Worm (Caenorhabditis elegans) whole organism, early embryonic: ENCODE measurements around the gene smcr-8.
"Not testable (repeated sequence)": the region's sequence is repeated elsewhere in the genome, so short reads cannot be mapped to it uniquely, and the experiment has no call there.

ENCODE experiments used
- B0310.2 ChIP-seq: sonication (generic microtip); optimal IDR thresholded peaks from 2 replicates; lab custom pipeline; 2016; ENCODE audit warnings: mild to moderate bottlenecking, missing genetic modification characterization, missing compliant biosample characterization
- F13C5.2 ChIP-seq: sonication (generic microtip); optimal IDR thresholded peaks from 2 replicates; lab custom pipeline; 2017; ENCODE audit warnings: mild to moderate bottlenecking, missing genetic modification characterization, inconsistent platforms, missing compliant biosample characterization
- aly-1 ChIP-seq: sonication (generic microtip); optimal IDR thresholded peaks from 2 replicates; lab custom pipeline; 2016; ENCODE audit warnings: missing genetic modification characterization, missing compliant biosample characterization
- ama-1 ChIP-seq: fragments of 150-350 bp; optimal IDR thresholded peaks from 2 replicates; lab custom pipeline; 2014
- ceh-13 ChIP-seq: fragments of 200-800 bp; sonication (Bioruptor generic); optimal IDR thresholded peaks from 2 replicates; lab custom pipeline; 2018; ENCODE audit warnings: mild to moderate bottlenecking, missing genetic modification characterization, missing compliant biosample characterization
- ceh-36 ChIP-seq: sonication (generic microtip); optimal IDR thresholded peaks from 2 replicates; lab custom pipeline; 2016; ENCODE audit warnings: missing genetic modification characterization, inconsistent platforms, missing compliant biosample characterization
- ets-7 ChIP-seq: sonication (generic microtip); optimal IDR thresholded peaks from 2 replicates; lab custom pipeline; 2016; ENCODE audit warnings: missing genotype, missing genetic modification characterization, missing compliant biosample characterization
- flt-1 ChIP-seq: fragments of 200-800 bp; sonication (Bioruptor generic); IDR thresholded peaks from 2 replicates; pipeline ENCODE4 v1.3.6; 2022; ENCODE audit warnings: missing genetic modification characterization, missing compliant biosample characterization
- hmbx-1 ChIP-seq: sonication (generic microtip); optimal IDR thresholded peaks from 2 replicates; lab custom pipeline; 2016; ENCODE audit warnings: mild to moderate bottlenecking, missing genetic modification characterization, missing compliant biosample characterization
- hmg-4 ChIP-seq: fragments of 200-800 bp; sonication (Bioruptor generic); optimal IDR thresholded peaks from 2 replicates; lab custom pipeline; 2018; ENCODE audit warnings: mild to moderate bottlenecking, missing genetic modification characterization, missing compliant biosample characterization
- hnd-1 ChIP-seq: sonication (generic microtip); optimal IDR thresholded peaks from 2 replicates; lab custom pipeline; 2016; ENCODE audit warnings: missing genetic modification characterization, missing compliant biosample characterization
- pes-1 ChIP-seq: fragments of 200-800 bp; sonication (Bioruptor generic); IDR thresholded peaks from 2 replicates; pipeline ENCODE4 v1.3.6; 2022; ENCODE audit warnings: missing genetic modification reagents, missing genetic modification characterization, missing compliant biosample characterization
- scrt-1 ChIP-seq: fragments of 200-800 bp; sonication (Bioruptor generic); IDR thresholded peaks from 2 replicates; pipeline ENCODE4 v1.3.6; 2022; ENCODE audit warnings: missing genetic modification characterization, missing compliant biosample characterization
- sea-1 ChIP-seq: fragments of 200-800 bp; sonication (Bioruptor generic); conservative IDR thresholded peaks from 2 replicates; pipeline ENCODE4 v1.3.6; 2022; ENCODE audit warnings: missing genetic modification characterization, missing compliant biosample characterization
- tbx-11 ChIP-seq: fragments of 200-800 bp; sonication (Bioruptor generic); IDR thresholded peaks from 2 replicates; pipeline ENCODE4 v1.3.6; 2022; ENCODE audit warnings: missing genetic modification characterization, missing compliant biosample characterization
- tbx-37 ChIP-seq: fragments of 200-800 bp; sonication (Bioruptor generic); conservative IDR thresholded peaks from 2 replicates; pipeline ENCODE4 v1.3.6; 2022; ENCODE audit warnings: missing genetic modification reagents, missing genetic modification characterization, missing compliant biosample characterization
- tra-4 ChIP-seq: sonication (generic microtip); optimal IDR thresholded peaks from 2 replicates; lab custom pipeline; 2017; ENCODE audit warnings: missing genetic modification characterization, missing compliant biosample characterization

The smcr-8 gene

ce11 chrIII:4961281-4961680 lies 37.9 kb upstream of the smcr-8 start:
- TF ChIP-seq tra-4 (no peak), flt-1 (GFP tag; lab: Robert Waterston, UW) (no peak), ceh-36 (no peak), sea-1 (GFP tag; lab: Robert Waterston, UW) (no peak), ets-7 (no peak), tbx-37 (GFP tag; lab: Robert Waterston, UW) (no peak), hmg-4 (GFP tag; lab: Kevin White, UChicago) (no peak)

DNA sequence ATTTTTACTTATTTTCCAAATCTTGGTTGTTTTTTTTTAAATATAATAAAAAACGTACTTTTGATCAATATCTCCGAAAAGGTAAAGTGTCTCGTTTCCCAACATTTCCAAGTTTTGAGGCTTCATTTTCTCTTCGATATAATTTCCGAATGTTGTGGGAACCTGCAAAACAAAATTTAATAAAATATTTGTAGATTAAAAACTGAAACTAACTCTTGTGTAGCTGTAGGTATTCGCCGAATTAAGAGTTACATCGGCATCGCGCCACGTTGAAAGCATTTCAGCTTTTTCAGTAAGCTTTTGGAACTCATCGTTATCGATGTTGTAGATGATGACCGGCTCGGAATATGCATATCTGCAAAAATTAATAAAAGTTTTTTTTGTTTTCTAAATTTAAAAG lies 36.8 kb upstream of the smcr-8 start, which contains the start of gene vps-22:
TSS of gene vps-22 (minus strand) at position 101 of the 400 bp plus-strand sequence.
- no peak for TF ChIP-seq ceh-13 (GFP tag; lab: Kevin White, UChicago)
- no peak for TF ChIP-seq F13C5.2 (tag; lab: Kevin White, UChicago)
- no peak for TF ChIP-seq flt-1 (GFP tag; lab: Robert Waterston, UW)
- no peak for TF ChIP-seq tbx-37 (GFP tag; lab: Robert Waterston, UW)
- TF ChIP-seq ceh-36, result no peak
- TF ChIP-seq hmbx-1 (tag; lab: Kevin White, UChicago), result no peak
- no peak for TF ChIP-seq hnd-1
- no peak for TF ChIP-seq tra-4
- no peak for TF ChIP-seq hmg-4 (GFP tag; lab: Kevin White, UChicago)
- no peak for TF ChIP-seq sea-1 (GFP tag; lab: Robert Waterston, UW)
- no peak for TF ChIP-seq ama-1 (lab: Kevin White, UChicago)
- TF ChIP-seq scrt-1 (GFP tag; lab: Robert Waterston, UW), result no peak
- TF ChIP-seq pes-1 (GFP tag; lab: Robert Waterston, UW), result no peak
- TF ChIP-seq B0310.2 (tag; lab: Kevin White, UChicago), result no peak
- no peak for TF ChIP-seq ets-7

- TF ChIP-seq pes-1 (GFP tag; lab: Robert Waterston, UW), result peak; percentile 67
- TF ChIP-seq ceh-36, result no peak
- no peak for TF ChIP-seq hnd-1
- TF ChIP-seq ets-7, result peak; percentile 1
- 0 out of 2 replicates have a peak, but pooled peaks have one; percentile 14 for TF ChIP-seq sea-1 (GFP tag; lab: Robert Waterston, UW)
- TF ChIP-seq tra-4, result no peak
- TF ChIP-seq F13C5.2 (tag; lab: Kevin White, UChicago), result peak; percentile 91
- 0 out of 2 replicates have a peak, but pooled peaks have one; percentile 5 for TF ChIP-seq tbx-11 (GFP tag; lab: Robert Waterston, UW)
Measured at ce11 chrIII:4962886-4963285, 36.3 kb upstream of the smcr-8 start, which contains the start of gene C27F2.9. Gene C27F2.9, minus strand, starts transcription at chrIII:4963044.

DNA sequence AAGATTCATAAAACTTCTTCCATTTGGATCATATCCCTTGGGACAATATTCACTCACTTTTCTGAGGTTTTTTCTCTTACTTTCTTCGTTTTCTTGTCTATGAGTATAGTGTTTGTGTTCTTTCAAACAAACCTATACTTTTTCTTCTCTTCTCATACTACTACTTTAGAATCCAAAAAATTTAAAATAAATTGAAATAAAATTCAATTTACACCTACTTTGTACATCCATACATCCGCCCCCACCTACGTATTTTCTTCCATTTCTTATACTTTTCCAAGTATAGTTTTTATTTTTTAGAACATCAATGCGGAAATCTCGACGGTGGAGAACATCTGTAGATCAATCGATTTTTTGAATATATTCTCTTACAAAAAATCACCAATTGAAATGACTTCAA lies 33.9 kb upstream of the smcr-8 start, which contains the start of gene nca-2:
TSS of gene nca-2 (plus strand) at position 301 of the 400 bp plus-strand sequence.
- no peak for TF ChIP-seq ceh-36
- no peak for TF ChIP-seq hmbx-1 (tag; lab: Kevin White, UChicago)
- TF ChIP-seq hmg-4 (GFP tag; lab: Kevin White, UChicago), result no peak
- no peak for TF ChIP-seq pes-1 (GFP tag; lab: Robert Waterston, UW)
- no peak for TF ChIP-seq flt-1 (GFP tag; lab: Robert Waterston, UW)
- TF ChIP-seq hnd-1, result no peak
- TF ChIP-seq F13C5.2 (tag; lab: Kevin White, UChicago), result no peak
- no peak for TF ChIP-seq scrt-1 (GFP tag; lab: Robert Waterston, UW)
- no peak for TF ChIP-seq tbx-37 (GFP tag; lab: Robert Waterston, UW)
- no peak for TF ChIP-seq aly-1
- no peak for TF ChIP-seq tbx-11 (GFP tag; lab: Robert Waterston, UW)
- no peak for TF ChIP-seq ets-7

DNA sequence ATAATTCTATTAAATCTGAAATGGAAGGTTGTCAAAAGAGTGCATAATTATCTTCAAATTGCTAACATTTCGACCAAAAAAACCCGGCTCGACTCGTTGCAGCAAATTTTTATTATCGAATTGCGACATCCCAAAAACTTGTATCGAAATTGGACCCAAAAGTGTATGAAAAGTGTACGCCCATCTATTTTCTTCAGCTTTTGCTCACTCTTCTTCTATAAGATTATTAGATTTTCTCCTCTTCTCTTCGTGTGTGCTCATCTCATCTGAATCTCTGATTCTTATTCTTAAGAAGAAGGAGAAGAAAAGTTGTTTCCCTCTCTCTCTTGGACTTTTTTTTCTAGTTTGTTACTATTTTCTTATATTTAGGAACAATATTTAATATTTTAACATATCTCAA lies 31.9 kb upstream of the smcr-8 start:
- TF ChIP-seq scrt-1 (GFP tag; lab: Robert Waterston, UW), result no peak
- no peak for TF ChIP-seq ceh-36
- no peak for TF ChIP-seq B0310.2 (tag; lab: Kevin White, UChicago)
- TF ChIP-seq hmg-4 (GFP tag; lab: Kevin White, UChicago), result no peak
- no peak for TF ChIP-seq pes-1 (GFP tag; lab: Robert Waterston, UW)
- TF ChIP-seq ets-7, result no peak
- TF ChIP-seq F13C5.2 (tag; lab: Kevin White, UChicago), result no peak
- TF ChIP-seq tbx-11 (GFP tag; lab: Robert Waterston, UW), result no peak
- TF ChIP-seq aly-1, result no peak
- TF ChIP-seq hmbx-1 (tag; lab: Kevin White, UChicago), result no peak
- TF ChIP-seq ama-1 (lab: Kevin White, UChicago), result no peak

DNA sequence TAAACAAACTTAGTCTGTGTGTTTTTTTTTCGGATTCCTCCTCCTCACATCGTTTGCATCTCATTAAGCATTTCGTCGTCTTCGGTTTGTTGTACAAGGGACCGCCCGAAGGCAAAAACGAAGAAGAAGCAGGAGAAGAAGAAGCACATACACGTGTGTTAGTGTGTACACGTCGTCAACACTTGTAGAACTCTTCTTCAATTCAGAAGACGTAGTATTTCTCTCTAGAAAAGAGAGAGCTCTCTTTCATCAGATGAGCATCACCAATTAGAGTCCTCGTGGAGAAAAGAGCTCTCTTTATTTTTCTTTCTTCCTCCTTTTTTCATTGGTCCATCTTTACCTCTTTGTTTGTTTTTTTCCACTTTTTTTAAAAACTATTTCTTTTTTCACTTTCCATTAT lies 31.0 kb upstream of the smcr-8 start:
- TF ChIP-seq hmg-4 (GFP tag; lab: Kevin White, UChicago), result no peak
- no peak for TF ChIP-seq B0310.2 (tag; lab: Kevin White, UChicago)
- TF ChIP-seq tbx-37 (GFP tag; lab: Robert Waterston, UW), result no peak
- TF ChIP-seq ceh-13 (GFP tag; lab: Kevin White, UChicago), result no peak
- TF ChIP-seq flt-1 (GFP tag; lab: Robert Waterston, UW), result no peak
- no peak for TF ChIP-seq ceh-36
- TF ChIP-seq hmbx-1 (tag; lab: Kevin White, UChicago), result no peak
- no peak for TF ChIP-seq pes-1 (GFP tag; lab: Robert Waterston, UW)
- no peak for TF ChIP-seq tra-4
- TF ChIP-seq ama-1 (lab: Kevin White, UChicago), result no peak
- TF ChIP-seq sea-1 (GFP tag; lab: Robert Waterston, UW), result no peak
- no peak for TF ChIP-seq ets-7
- TF ChIP-seq aly-1, result no peak
- TF ChIP-seq scrt-1 (GFP tag; lab: Robert Waterston, UW), result no peak
- TF ChIP-seq F13C5.2 (tag; lab: Kevin White, UChicago), result no peak
- no peak for TF ChIP-seq tbx-11 (GFP tag; lab: Robert Waterston, UW)
- TF ChIP-seq hnd-1, result no peak

DNA sequence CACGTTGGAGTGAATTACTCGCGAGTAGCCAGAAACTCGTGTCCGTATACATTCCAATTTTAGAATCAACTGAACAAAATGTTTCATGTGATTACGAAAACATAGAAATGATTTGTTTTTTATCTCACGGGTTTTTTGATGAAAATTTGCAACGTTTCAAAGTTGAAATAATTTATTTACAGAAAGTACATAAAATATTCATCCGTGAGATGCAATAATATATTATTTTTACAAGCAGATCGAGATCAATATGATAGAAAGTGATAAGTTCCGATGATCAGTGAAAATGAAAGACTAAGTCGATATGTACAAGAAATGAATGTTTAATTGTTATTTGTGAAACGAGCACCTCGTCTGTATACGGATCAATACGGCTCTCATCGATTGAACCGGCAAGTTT lies 18.8 kb upstream of the smcr-8 start, which contains the start of gene C27F2.6:
TSS of gene C27F2.6 (minus strand) at position 101 of the 400 bp plus-strand sequence.
- not testable (repeated sequence) for TF ChIP-seq hnd-1; pes-1 (GFP tag; lab: Robert Waterston, UW); ets-7

ce11 chrIII:4983961-4984360 lies 15.2 kb upstream of the smcr-8 start:
- no peak for TF ChIP-seq ceh-36
- no peak for TF ChIP-seq aly-1
- TF ChIP-seq ama-1 (lab: Kevin White, UChicago), result no peak
- TF ChIP-seq F13C5.2 (tag; lab: Kevin White, UChicago), result no peak
- no peak for TF ChIP-seq sea-1 (GFP tag; lab: Robert Waterston, UW)
- TF ChIP-seq ets-7, result no peak
- no peak for TF ChIP-seq B0310.2 (tag; lab: Kevin White, UChicago)
- TF ChIP-seq tbx-37 (GFP tag; lab: Robert Waterston, UW), result no peak
- no peak for TF ChIP-seq hmg-4 (GFP tag; lab: Kevin White, UChicago)
- no peak for TF ChIP-seq tra-4
- TF ChIP-seq pes-1 (GFP tag; lab: Robert Waterston, UW), result no peak
- TF ChIP-seq tbx-11 (GFP tag; lab: Robert Waterston, UW), result no peak
- no peak for TF ChIP-seq scrt-1 (GFP tag; lab: Robert Waterston, UW)
- no peak for TF ChIP-seq flt-1 (GFP tag; lab: Robert Waterston, UW)
- TF ChIP-seq hmbx-1 (tag; lab: Kevin White, UChicago), result no peak
- no peak for TF ChIP-seq hnd-1
- TF ChIP-seq ceh-13 (GFP tag; lab: Kevin White, UChicago), result no peak
